Fruit fly (Drosophila melanogaster) whole organism: ENCODE data around the gene Ucp4B.

Experiments used
- CG8478 ChIP-seq: fragments of >200 bp; optimal IDR thresholded peaks from 2 replicates; lab custom pipeline; 2018; ENCODE audit warnings: inconsistent platforms
- EcR ChIP-seq, 2 experiments: fragments of >200 bp; optimal IDR thresholded peaks; 2 replicates each; lab custom pipeline; 2017; ENCODE audit warnings: missing biosample characterization in 2 of 2, missing genetic modification characterization in 2 of 2, missing genetic modification reagents in 2 of 2
- psq ChIP-seq: fragments of >200 bp; optimal IDR thresholded peaks from 2 replicates; lab custom pipeline; 2017
- usp ChIP-seq: fragments of >200 bp; optimal IDR thresholded peaks from 2 replicates; lab custom pipeline; 2017; ENCODE audit warnings: missing biosample characterization, missing genetic modification characterization, mixed read lengths

dm6 chr2L:5990447-5990846, 20.8 kb downstream of the Ucp4B start:
- TF ChIP-seq psq (lab: Kevin White, UChicago), result no peak
- TF ChIP-seq EcR (GFP tag; optimal IDR thresholded peaks at IDR 0.05; lab: Kevin White, UChicago), result no peak
- no peak for TF ChIP-seq usp
- TF ChIP-seq CG8478, result no peak
